Worm (Caenorhabditis elegans) whole organism, young adult: ENCODE data around the gene mdt-20.

Source experiments
- B0035.1 ChIP-seq: sonication (generic microtip); optimal IDR thresholded peaks from 2 replicates; lab custom pipeline; 2016; ENCODE audit warnings: missing genetic modification characterization, mild to moderate bottlenecking, missing compliant biosample characterization, missing genotype, missing genetic modification reagents
- B0261.1 ChIP-seq: sonication (generic microtip); optimal IDR thresholded peaks from 2 replicates; lab custom pipeline; 2016; ENCODE audit warnings: mild to moderate bottlenecking, missing genetic modification characterization, moderate library complexity, missing compliant biosample characterization
- B0336.3 ChIP-seq: fragments of 200-800 bp; sonication (Bioruptor generic); IDR thresholded peaks from 2 replicates; pipeline ENCODE4 v1.3.6; 2022; ENCODE audit warnings: missing genetic modification characterization, missing compliant biosample characterization
- D2030.7 ChIP-seq: fragments of 200-800 bp; sonication (Bioruptor generic); IDR thresholded peaks from 2 replicates; pipeline ENCODE4 v1.3.6; 2022; ENCODE audit warnings: missing genetic modification reagents, missing genetic modification characterization, missing compliant biosample characterization
- F23B12.7 ChIP-seq: sonication (generic microtip); optimal IDR thresholded peaks from 2 replicates; lab custom pipeline; 2017; ENCODE audit warnings: missing genetic modification characterization, mild to moderate bottlenecking, missing compliant biosample characterization, antibody characterized with exemption, moderate library complexity; ENCODE audit not compliant: insufficient read depth
- F49E8.2 ChIP-seq: sonication (generic microtip); optimal IDR thresholded peaks from 3 replicates; lab custom pipeline; 2017; ENCODE audit warnings: missing genetic modification characterization, mild to moderate bottlenecking, missing compliant biosample characterization, antibody characterized with exemption, moderate library complexity; ENCODE audit not compliant: insufficient read depth
- F57A8.1 ChIP-seq: fragments of 200-800 bp; sonication (Bioruptor generic); optimal IDR thresholded peaks from 2 replicates; lab custom pipeline; 2018; ENCODE audit warnings: mild to moderate bottlenecking, missing genetic modification characterization, moderate library complexity, missing compliant biosample characterization
- K11D2.4 ChIP-seq: fragments of 200-800 bp; sonication (Bioruptor generic); IDR thresholded peaks from 2 replicates; pipeline ENCODE4 v1.3.6; 2022; ENCODE audit warnings: missing genetic modification reagents, missing genetic modification characterization, missing compliant biosample characterization
- K12H6.12 ChIP-seq: fragments of 200-800 bp; sonication (Bioruptor generic); optimal IDR thresholded peaks from 2 replicates; lab custom pipeline; 2018; ENCODE audit warnings: mild to moderate bottlenecking, missing genetic modification characterization, missing compliant biosample characterization
- T26A5.8 ChIP-seq: sonication (generic microtip); optimal IDR thresholded peaks from 2 replicates; lab custom pipeline; 2016; ENCODE audit warnings: missing genetic modification characterization, missing compliant biosample characterization
- Y67H2A.10 ChIP-seq: fragments of 200-800 bp; sonication (Bioruptor generic); conservative IDR thresholded peaks from 2 replicates; pipeline ENCODE4 v1.3.6; 2022; ENCODE audit warnings: missing genetic modification reagents, missing genetic modification characterization, missing compliant biosample characterization
- akir-1 ChIP-seq: fragments of 200-800 bp; sonication (Bioruptor generic); optimal IDR thresholded peaks from 2 replicates; lab custom pipeline; 2018; ENCODE audit warnings: mild to moderate bottlenecking, missing genetic modification characterization, moderate library complexity, missing compliant biosample characterization
- ama-1 ChIP-seq, 3 experiments: fragments of 150-350 bp in 1 of 3; sonication (generic microtip) in 2 of 3; optimal IDR thresholded peaks; 2 replicates each; lab custom pipeline; 2014 to 2018; ENCODE audit warnings: missing biosample characterization in 2 of 3, missing genetic modification characterization in 2 of 3, missing genetic modification reagents in 2 of 3
- bed-1 ChIP-seq: fragments of 200-800 bp; sonication (Bioruptor generic); IDR thresholded peaks from 2 replicates; pipeline ENCODE4 v1.3.6; 2022; ENCODE audit warnings: missing genetic modification reagents, missing genetic modification characterization, missing compliant biosample characterization
- ccch-3 ChIP-seq: fragments of 200-800 bp; sonication (Bioruptor generic); optimal IDR thresholded peaks from 2 replicates; lab custom pipeline; 2018; ENCODE audit warnings: mild to moderate bottlenecking, missing genetic modification characterization, missing compliant biosample characterization
- cebp-1 ChIP-seq, 2 experiments: fragments of 200-800 bp in 1 of 2; sonication (Bioruptor generic) in 1 of 2; sonication (generic microtip) in 1 of 2; IDR thresholded peaks in 1 of 2; optimal IDR thresholded peaks in 1 of 2; 2 replicates each; pipeline versions ENCODE4 v1.3.6 to Lab custom; 2017 to 2022; ENCODE audit warnings: missing compliant biosample characterization in 2 of 2, missing genetic modification characterization in 2 of 2, mild to moderate bottlenecking in 1 of 2, missing genetic modification reagents in 1 of 2, moderate library complexity in 1 of 2
- ceh-100 ChIP-seq: fragments of 200-800 bp; sonication (Bioruptor generic); IDR thresholded peaks from 2 replicates; pipeline ENCODE4 v1.3.6; 2022; ENCODE audit warnings: missing genetic modification reagents, missing genetic modification characterization, missing compliant biosample characterization
- ceh-40 ChIP-seq: fragments of 200-800 bp; sonication (Bioruptor generic); IDR thresholded peaks from 2 replicates; pipeline ENCODE4 v1.3.6; 2022; ENCODE audit warnings: missing genetic modification characterization, missing compliant biosample characterization
- ceh-91 ChIP-seq: fragments of 200-800 bp; sonication (Bioruptor generic); IDR thresholded peaks from 2 replicates; pipeline ENCODE4 v1.3.6; 2022; ENCODE audit warnings: missing genetic modification reagents, missing genetic modification characterization, missing compliant biosample characterization
- dox-1 ChIP-seq: fragments of 200-800 bp; sonication (Bioruptor generic); IDR thresholded peaks from 2 replicates; pipeline ENCODE4 v1.3.6; 2022; ENCODE audit warnings: missing genetic modification reagents, missing genetic modification characterization, missing compliant biosample characterization
- ekl-4 ChIP-seq: fragments of 200-800 bp; sonication (Bioruptor generic); IDR thresholded peaks from 2 replicates; pipeline ENCODE4 v1.3.6; 2022; ENCODE audit warnings: missing genetic modification reagents, missing genetic modification characterization, missing compliant biosample characterization
- fkh-3 ChIP-seq: sonication (generic microtip); optimal IDR thresholded peaks from 2 replicates; lab custom pipeline; 2016; ENCODE audit warnings: mild to moderate bottlenecking, missing genetic modification characterization, missing compliant biosample characterization
- let-526 ChIP-seq: fragments of 200-800 bp; sonication (Bioruptor generic); IDR thresholded peaks from 2 replicates; pipeline ENCODE4 v1.3.6; 2022; ENCODE audit warnings: missing genetic modification reagents, missing genetic modification characterization, missing compliant biosample characterization
- let-607 ChIP-seq, 2 experiments: fragments of 200-800 bp in 1 of 2; sonication (Bioruptor generic) in 1 of 2; sonication (generic microtip) in 1 of 2; optimal IDR thresholded peaks; 2 replicates each; lab custom pipeline; 2016 to 2018; ENCODE audit warnings: mild to moderate bottlenecking in 2 of 2, missing compliant biosample characterization in 2 of 2, missing genetic modification characterization in 2 of 2, moderate library complexity in 2 of 2, missing genotype in 1 of 2
- lin-26 ChIP-seq: fragments of 200-800 bp; sonication (Bioruptor generic); IDR thresholded peaks from 2 replicates; pipeline ENCODE4 v1.3.6; 2022; ENCODE audit warnings: missing genetic modification reagents, missing genetic modification characterization, missing compliant biosample characterization
- lsl-1 ChIP-seq: fragments of 200-800 bp; sonication (Bioruptor generic); optimal IDR thresholded peaks from 2 replicates; lab custom pipeline; 2018; ENCODE audit warnings: mild to moderate bottlenecking, missing genetic modification characterization, moderate library complexity, missing compliant biosample characterization
- mcd-1 ChIP-seq: fragments of 200-800 bp; sonication (Bioruptor generic); IDR thresholded peaks from 2 replicates; pipeline ENCODE4 v1.3.6; 2022; ENCODE audit warnings: missing genetic modification reagents, missing genetic modification characterization, missing compliant biosample characterization
- mes-4 ChIP-seq: sonication (generic microtip); optimal IDR thresholded peaks from 2 replicates; lab custom pipeline; 2016; ENCODE audit warnings: missing genotype, missing genetic modification characterization, missing compliant biosample characterization
- mxl-1 ChIP-seq: sonication (generic microtip); optimal IDR thresholded peaks from 2 replicates; lab custom pipeline; 2016; ENCODE audit warnings: missing genetic modification characterization, missing compliant biosample characterization
- rec-8 ChIP-seq, 2 experiments: sonication (generic microtip); optimal IDR thresholded peaks; 2 replicates each; lab custom pipeline; 2016; ENCODE audit warnings: mild to moderate bottlenecking in 2 of 2, missing genetic modification characterization in 2 of 2, missing genetic modification reagents in 2 of 2, missing genotype in 2 of 2, missing biosample characterization in 1 of 2, missing compliant biosample characterization in 1 of 2, moderate library complexity in 1 of 2
- sea-2 ChIP-seq: fragments of 200-800 bp; sonication (Bioruptor generic); IDR thresholded peaks from 2 replicates; pipeline ENCODE4 v1.3.6; 2022; ENCODE audit warnings: missing genetic modification characterization, missing compliant biosample characterization
- snpc-1.1 ChIP-seq: sonication (generic microtip); optimal IDR thresholded peaks from 2 replicates; lab custom pipeline; 2017; ENCODE audit warnings: missing genetic modification characterization, mild to moderate bottlenecking, missing compliant biosample characterization, antibody characterized with exemption, moderate library complexity, missing genotype, missing genetic modification reagents; ENCODE audit not compliant: insufficient read depth
- snpc-1.3 ChIP-seq: sonication (generic microtip); optimal IDR thresholded peaks from 2 replicates; lab custom pipeline; 2017; ENCODE audit warnings: missing genetic modification characterization, mild to moderate bottlenecking, missing compliant biosample characterization, antibody characterized with exemption, moderate library complexity, missing genotype, missing genetic modification reagents; ENCODE audit not compliant: insufficient read depth
- zfh-2 ChIP-seq: fragments of 200-800 bp; sonication (Bioruptor generic); conservative IDR thresholded peaks from 2 replicates; pipeline ENCODE4 v1.3.6; 2022; ENCODE audit warnings: missing genetic modification reagents, missing genetic modification characterization, missing compliant biosample characterization

mdt-20 gene

DNA sequence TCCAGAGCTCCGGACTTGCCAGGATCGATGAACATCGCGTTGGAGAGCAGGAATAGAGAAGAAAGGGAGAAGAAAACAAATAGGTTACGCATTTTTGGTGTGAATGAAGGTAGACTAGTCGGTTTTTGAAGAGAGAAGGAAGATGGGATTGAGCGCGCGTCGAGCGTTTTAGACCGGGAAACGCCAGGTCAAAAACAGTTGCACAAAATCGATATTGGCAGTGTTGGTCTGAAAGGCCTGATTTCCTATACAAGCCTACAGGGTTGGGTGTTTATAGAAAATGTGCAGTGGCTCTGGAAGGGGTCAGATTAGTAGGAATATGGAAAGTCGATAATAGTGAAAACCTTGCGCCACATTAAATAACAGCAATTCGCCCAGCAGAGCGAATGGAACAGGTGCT lies 17.3 kb downstream of the mdt-20 start, which contains the start of gene dsl-2:
Gene dsl-2 (minus strand): TSS at position 101 of the 400 bp plus-strand sequence.
- no peak for TF ChIP-seq let-526
- no peak for TF ChIP-seq mcd-1 (GFP tag; lab: Robert Waterston, UW)
- TF ChIP-seq ccch-3 (GFP tag; lab: Kevin White, UChicago): no peak
- no peak for TF ChIP-seq ceh-100 (GFP tag; lab: Robert Waterston, UW)
- no peak for TF ChIP-seq snpc-1.1 (tag; lab: Kevin White, UChicago)
- no peak for TF ChIP-seq snpc-1.3 (tag; lab: Kevin White, UChicago)
- no peak for TF ChIP-seq ceh-91 (GFP tag; lab: Robert Waterston, UW)
- TF ChIP-seq ekl-4 (GFP tag; lab: Robert Waterston, UW): no peak
- TF ChIP-seq K11D2.4 (GFP tag; lab: Robert Waterston, UW): no peak
- no peak for TF ChIP-seq bed-1 (GFP tag; lab: Robert Waterston, UW)
- TF ChIP-seq B0261.1: no peak
- no peak for TF ChIP-seq cebp-1 (GFP tag; IDR thresholded peaks at IDR 0.05; lab: Robert Waterston, UW)
- TF ChIP-seq cebp-1 (tag; optimal IDR thresholded peaks at IDR 0.05; lab: Kevin White, UChicago): no peak
- TF ChIP-seq ceh-40 (GFP tag; lab: Robert Waterston, UW): no peak
- no peak for TF ChIP-seq ama-1 (optimal IDR thresholded peaks at IDR 0.05; lab: Kevin White, UChicago)
- no peak for TF ChIP-seq ama-1 (GFP tag; optimal IDR thresholded peaks at IDR 0.05; lab: Kevin White, UChicago)
- no peak for TF ChIP-seq rec-8 (tag; optimal IDR thresholded peaks at IDR 0.05; lab: Kevin White, UChicago)
- no peak for TF ChIP-seq mes-4 (tag; lab: Kevin White, UChicago)
- TF ChIP-seq T26A5.8 (tag; lab: Kevin White, UChicago): no peak
- TF ChIP-seq akir-1 (GFP tag; lab: Kevin White, UChicago): no peak

DNA sequence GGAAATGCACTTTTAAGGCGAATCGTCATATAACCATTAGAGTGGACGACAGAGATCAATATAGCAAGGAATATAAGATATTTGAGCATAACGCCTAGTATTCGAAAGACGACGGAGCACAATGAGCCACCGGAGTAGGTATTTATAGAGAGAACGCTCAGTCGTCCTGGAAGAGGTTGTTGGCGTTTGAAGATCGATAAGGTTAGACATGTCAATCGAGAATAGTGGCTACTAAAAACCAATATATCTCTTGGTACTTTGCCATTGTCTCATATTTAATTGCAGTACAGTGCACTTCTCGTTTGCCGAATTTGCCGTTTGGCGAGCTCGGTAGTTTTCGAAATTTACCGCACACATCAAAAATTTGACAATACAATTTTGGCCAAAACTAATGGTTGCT lies 20.4 kb downstream of the mdt-20 start, which contains the start of gene dsl-1:
Gene dsl-1 (minus strand): TSS at position 101 of the 400 bp plus-strand sequence.
- TF ChIP-seq Y67H2A.10 (no peak), K12H6.12 (tag; lab: Kevin White, UChicago) (no peak), dox-1 (no peak), D2030.7 (GFP tag; lab: Robert Waterston, UW) (no peak), sea-2 (GFP tag; lab: Robert Waterston, UW) (no peak), F57A8.1 (GFP tag; lab: Kevin White, UChicago) (no peak), B0035.1 (tag; lab: Kevin White, UChicago) (no peak), K11D2.4 (GFP tag; lab: Robert Waterston, UW) (no peak), F23B12.7 (tag; lab: Kevin White, UChicago) (no peak), fkh-3 (tag; lab: Kevin White, UChicago) (no peak), let-607 (tag; optimal IDR thresholded peaks at IDR 0.05; lab: Kevin White, UChicago) (no peak), F49E8.2 (tag; lab: Kevin White, UChicago) (no peak)

DNA sequence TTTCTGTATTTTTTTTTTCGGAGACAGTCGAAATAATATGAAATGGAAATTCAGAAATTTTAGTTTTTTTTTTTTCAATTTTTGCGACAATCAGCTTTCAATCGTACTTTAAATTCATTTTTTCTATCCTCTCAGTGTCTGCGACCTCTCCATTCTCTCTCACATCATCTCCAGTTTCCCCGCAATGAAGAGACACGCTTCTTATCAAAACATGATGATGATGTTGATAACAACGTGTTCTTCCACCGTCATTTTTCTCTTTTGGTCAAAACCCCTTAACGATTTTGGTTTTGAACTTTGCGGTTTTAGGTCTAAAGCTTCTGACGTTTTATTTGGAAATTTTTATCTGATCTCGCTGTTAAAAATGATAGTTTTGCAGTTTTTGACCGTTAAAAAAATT lies 21.7 kb downstream of the mdt-20 start:
- TF ChIP-seq snpc-1.1 (tag; lab: Kevin White, UChicago): no peak
- no peak for TF ChIP-seq D2030.7 (GFP tag; lab: Robert Waterston, UW)
- TF ChIP-seq mxl-1 (tag; lab: Kevin White, UChicago): no peak
- no peak for TF ChIP-seq lin-26 (GFP tag; lab: Robert Waterston, UW)
- TF ChIP-seq zfh-2 (GFP tag; lab: Robert Waterston, UW): no peak
- TF ChIP-seq rec-8 (tag; optimal IDR thresholded peaks at IDR 0.05; lab: Kevin White, UChicago): no peak
- no peak for TF ChIP-seq B0336.3 (GFP tag; lab: Robert Waterston, UW)
- no peak for TF ChIP-seq lsl-1 (GFP tag; lab: Kevin White, UChicago)
